Worm (Caenorhabditis elegans) whole organism, L2 larva: ENCODE data around the gene T27E9.2.

Source experiments
- C34F6.9 ChIP-seq: fragments of 150-350 bp; optimal IDR thresholded peaks from 2 replicates; lab custom pipeline; 2014; ENCODE audit warnings: missing biosample characterization, missing genetic modification characterization
- F13H6.1 ChIP-seq: sonication (generic microtip); optimal IDR thresholded peaks from 2 replicates; lab custom pipeline; 2016; ENCODE audit warnings: missing genetic modification characterization, missing compliant biosample characterization
- Y55F3AM.14 ChIP-seq: fragments of 200-800 bp; sonication (Bioruptor generic); optimal IDR thresholded peaks from 2 replicates; lab custom pipeline; 2018; ENCODE audit warnings: mild to moderate bottlenecking, missing genetic modification characterization, missing compliant biosample characterization
- ZK546.5 ChIP-seq: sonication (generic microtip); optimal IDR thresholded peaks from 2 replicates; lab custom pipeline; 2017; ENCODE audit warnings: missing biosample characterization, missing genetic modification characterization
- blmp-1 ChIP-seq: sonication (generic microtip); optimal IDR thresholded peaks from 2 replicates; lab custom pipeline; 2017; ENCODE audit warnings: missing genetic modification characterization, mild to moderate bottlenecking, missing compliant biosample characterization, antibody characterized with exemption, moderate library complexity; ENCODE audit not compliant: insufficient read depth
- ceh-16 ChIP-seq: fragments of 150-350 bp; optimal IDR thresholded peaks from 2 replicates; lab custom pipeline; 2014; ENCODE audit warnings: missing biosample characterization, missing genetic modification characterization
- ceh-82 ChIP-seq: fragments of 150-350 bp; optimal IDR thresholded peaks from 2 replicates; lab custom pipeline; 2014; ENCODE audit warnings: missing biosample characterization, missing genetic modification characterization
- crh-2 ChIP-seq: sonication (generic microtip); optimal IDR thresholded peaks from 2 replicates; lab custom pipeline; 2017; ENCODE audit warnings: missing biosample characterization, missing genetic modification characterization
- egl-27 ChIP-seq: sonication (generic microtip); optimal IDR thresholded peaks from 3 replicates; lab custom pipeline; 2017; ENCODE audit warnings: missing biosample characterization, missing genetic modification reagents, missing genetic modification characterization
- elt-1 ChIP-seq: fragments of 150-350 bp; optimal IDR thresholded peaks from 2 replicates; lab custom pipeline; 2014; ENCODE audit warnings: missing biosample characterization, missing genetic modification characterization
- fos-1 ChIP-seq: fragments of 150-350 bp; optimal IDR thresholded peaks from 2 replicates; lab custom pipeline; 2014; ENCODE audit warnings: missing biosample characterization, missing genetic modification characterization
- gmeb-1 ChIP-seq: fragments of 150-350 bp; optimal IDR thresholded peaks from 2 replicates; lab custom pipeline; 2014; ENCODE audit warnings: missing biosample characterization, missing genetic modification characterization
- lin-11 ChIP-seq: fragments of 150-350 bp; sonication (generic microtip); optimal IDR thresholded peaks from 2 replicates; lab custom pipeline; 2014; ENCODE audit warnings: missing biosample characterization, missing genetic modification characterization, inconsistent platforms, mixed read lengths
- lin-13 ChIP-seq: fragments of 150-350 bp; optimal IDR thresholded peaks from 2 replicates; lab custom pipeline; 2014; ENCODE audit warnings: missing biosample characterization, missing genetic modification reagents, missing genetic modification characterization
- lin-39 ChIP-seq: fragments of 150-350 bp; optimal IDR thresholded peaks from 2 replicates; lab custom pipeline; 2014; ENCODE audit warnings: missing biosample characterization, missing genetic modification reagents, missing genetic modification characterization
- lsy-2 ChIP-seq, 2 experiments: fragments of 150-350 bp in 1 of 2; sonication (generic microtip) in 1 of 2; optimal IDR thresholded peaks; 2 replicates each; lab custom pipeline; 2014 to 2017; ENCODE audit warnings: missing biosample characterization in 2 of 2, missing genetic modification characterization in 2 of 2
- mbf-1 ChIP-seq: sonication (generic microtip); optimal IDR thresholded peaks from 2 replicates; lab custom pipeline; 2017; ENCODE audit warnings: missing biosample characterization, missing genetic modification characterization
- mdl-1 ChIP-seq, 2 experiments: fragments of 150-350 bp in 1 of 2; sonication (generic microtip) in 1 of 2; optimal IDR thresholded peaks; 2 replicates each; lab custom pipeline; 2017; ENCODE audit warnings: missing biosample characterization in 2 of 2, missing genetic modification characterization in 2 of 2
- nhr-10 ChIP-seq: sonication (generic microtip); optimal IDR thresholded peaks from 2 replicates; lab custom pipeline; 2017; ENCODE audit warnings: missing biosample characterization, missing genetic modification characterization
- nhr-11 ChIP-seq: fragments of 150-350 bp; optimal IDR thresholded peaks from 2 replicates; lab custom pipeline; 2014; ENCODE audit warnings: missing biosample characterization, missing genetic modification characterization
- nhr-129 ChIP-seq: fragments of 150-350 bp; optimal IDR thresholded peaks from 2 replicates; lab custom pipeline; 2014; ENCODE audit warnings: missing biosample characterization, missing genetic modification characterization
- nhr-21 ChIP-seq: fragments of 150-350 bp; optimal IDR thresholded peaks from 2 replicates; lab custom pipeline; 2014; ENCODE audit warnings: missing biosample characterization, missing genetic modification characterization
- nhr-23 ChIP-seq: fragments of 150-350 bp; optimal IDR thresholded peaks from 2 replicates; lab custom pipeline; 2014; ENCODE audit warnings: missing biosample characterization, missing genetic modification reagents, missing genetic modification characterization
- nhr-25 ChIP-seq: fragments of 150-350 bp; sonication (generic microtip); optimal IDR thresholded peaks from 3 replicates; lab custom pipeline; 2014; ENCODE audit warnings: missing biosample characterization, missing genetic modification characterization
- nhr-77 ChIP-seq: fragments of 150-350 bp; optimal IDR thresholded peaks from 2 replicates; lab custom pipeline; 2014; ENCODE audit warnings: missing biosample characterization, missing genetic modification characterization
- peb-1 ChIP-seq: fragments of 150-350 bp; optimal IDR thresholded peaks from 2 replicates; lab custom pipeline; 2014; ENCODE audit warnings: missing biosample characterization, missing genetic modification characterization
- skn-1 ChIP-seq: sonication (generic microtip); optimal IDR thresholded peaks from 2 replicates; lab custom pipeline; 2017; ENCODE audit warnings: missing biosample characterization, missing genetic modification characterization
- sma-9 ChIP-seq, 2 experiments: fragments of 150-350 bp in 1 of 2; sonication (generic microtip) in 1 of 2; optimal IDR thresholded peaks; 2 replicates each; lab custom pipeline; 2014 to 2016; ENCODE audit warnings: missing genetic modification characterization in 2 of 2, mild to moderate bottlenecking in 1 of 2, missing biosample characterization in 1 of 2, missing compliant biosample characterization in 1 of 2, missing genetic modification reagents in 1 of 2, moderate library complexity in 1 of 2
- unc-39 ChIP-seq: fragments of 150-350 bp; optimal IDR thresholded peaks from 2 replicates; lab custom pipeline; 2014; ENCODE audit warnings: missing biosample characterization, missing genetic modification characterization
- unc-55 ChIP-seq: fragments of 150-350 bp; sonication (generic microtip); optimal IDR thresholded peaks from 3 replicates; lab custom pipeline; 2014; ENCODE audit warnings: missing biosample characterization, missing genetic modification reagents, missing genetic modification characterization
- unc-62 ChIP-seq: fragments of 150-350 bp; optimal IDR thresholded peaks from 2 replicates; lab custom pipeline; 2014; ENCODE audit warnings: missing biosample characterization, missing genetic modification reagents, missing genetic modification characterization
- zag-1 ChIP-seq: fragments of 150-350 bp; optimal IDR thresholded peaks from 2 replicates; lab custom pipeline; 2014; ENCODE audit warnings: missing biosample characterization, missing genetic modification characterization
- ztf-1 ChIP-seq: fragments of 200-800 bp; sonication (Bioruptor generic); conservative IDR thresholded peaks from 2 replicates; pipeline ENCODE4 v1.3.6; 2022; ENCODE audit warnings: missing genetic modification characterization, missing compliant biosample characterization

Gene T27E9.2

ce11 chrIII:13455207-13455606, 7.2 kb downstream of the T27E9.2 start, which contains the start of gene cua-1:
Gene cua-1 (minus strand): TSS chrIII:13455307.
- TF ChIP-seq nhr-11 (tag; lab: Kevin White, UChicago) (no peak), lin-11 (tag; lab: Kevin White, UChicago) (no peak), mdl-1 (tag; optimal IDR thresholded peaks at IDR 0.05; lab: Kevin White, UChicago) (no peak)

- no peak for TF ChIP-seq zag-1 (tag; lab: Kevin White, UChicago)
- TF ChIP-seq nhr-21 (tag; lab: Kevin White, UChicago) = no peak
- peak; percentile 31 for TF ChIP-seq fos-1
- no peak for TF ChIP-seq nhr-10
- TF ChIP-seq nhr-129 = no peak
Observed at ce11 chrIII:13452824-13453223, 9.6 kb downstream of the T27E9.2 start.

ce11 chrIII:13439415-13439814, 23.0 kb downstream of the T27E9.2 start, which contains the start of gene ciao-2B:
Gene ciao-2B (minus strand): TSS chrIII:13439544.
- TF ChIP-seq gmeb-1 (tag; lab: Kevin White, UChicago) (peak; percentile 90), nhr-129 (no peak), ztf-1 (no peak), lsy-2 (tag; optimal IDR thresholded peaks at IDR 0.05; lab: Kevin White, UChicago) (peak in 1 of 2 experiments; percentile 64), skn-1 (tag; lab: Kevin White, UChicago) (no peak), lin-39 (tag; lab: Kevin White, UChicago) (no peak), crh-2 (peak; percentile 15), sma-9 (GFP tag; optimal IDR thresholded peaks at IDR 0.05; lab: Kevin White, UChicago) (no peak), sma-9 (tag; optimal IDR thresholded peaks at IDR 0.05; lab: Kevin White, UChicago) (no peak), C34F6.9 (peak; percentile 54), Y55F3AM.14 (GFP tag; lab: Kevin White, UChicago) (no peak), F13H6.1 (tag; lab: Kevin White, UChicago) (no peak), ceh-16 (tag; lab: Kevin White, UChicago) (no peak), nhr-77 (tag; lab: Kevin White, UChicago) (no peak), ZK546.5 (no peak), nhr-25 (tag; lab: Kevin White, UChicago) (peak; percentile 6), mbf-1 (no peak), unc-55 (peak; percentile 63), unc-39 (tag; lab: Kevin White, UChicago) (no peak), blmp-1 (tag; lab: Kevin White, UChicago) (no peak), lin-13 (peak; percentile 37), egl-27 (tag; lab: Kevin White, UChicago) (no peak)

- TF ChIP-seq Y55F3AM.14 (GFP tag; lab: Kevin White, UChicago) = no peak
- no peak for TF ChIP-seq gmeb-1 (tag; lab: Kevin White, UChicago)
- no peak for TF ChIP-seq mbf-1
- TF ChIP-seq elt-1 (tag; lab: Kevin White, UChicago) = no peak
- TF ChIP-seq nhr-23 = no peak
- TF ChIP-seq skn-1 (tag; lab: Kevin White, UChicago) = no peak
- TF ChIP-seq peb-1 (tag; lab: Kevin White, UChicago) = no peak
- TF ChIP-seq, all 48 proteins: peak for 0
Observed at ce11 chrIII:13436843-13437242, 25.5 kb downstream of the T27E9.2 start, which contains the start of gene F45G2.9. Gene F45G2.9 (minus strand): TSS chrIII:13436943.

ce11 chrIII:13435570-13435969, 26.8 kb downstream of the T27E9.2 start, which contains the start of gene F45G2.8:
Gene F45G2.8 (minus strand): TSS chrIII:13435670.
- TF ChIP-seq Y55F3AM.14 (GFP tag; lab: Kevin White, UChicago) (no peak), ceh-82 (tag; lab: Kevin White, UChicago) (no peak), unc-62 (no peak)

ce11 chrIII:13434404-13434803, 28.0 kb downstream of the T27E9.2 start, which contains the start of gene F45G2.7:
Gene F45G2.7 (minus strand): TSS chrIII:13434504.
- no peak for TF ChIP-seq nhr-23
- no peak for TF ChIP-seq nhr-11 (tag; lab: Kevin White, UChicago)
- no peak for TF ChIP-seq ZK546.5
- no peak for TF ChIP-seq ztf-1
- no peak for TF ChIP-seq sma-9 (GFP tag; optimal IDR thresholded peaks at IDR 0.05; lab: Kevin White, UChicago)
- no peak for TF ChIP-seq sma-9 (tag; optimal IDR thresholded peaks at IDR 0.05; lab: Kevin White, UChicago)
- no peak for TF ChIP-seq unc-55
- TF ChIP-seq lsy-2 (tag; optimal IDR thresholded peaks at IDR 0.05; lab: Kevin White, UChicago) = no peak
